Fruit fly (Drosophila melanogaster): ENCODE measurements around the gene Thor.
A peak's percentile ranks its signal among the peaks of the same experiment; 100 is the strongest.

Thor gene

DNA sequence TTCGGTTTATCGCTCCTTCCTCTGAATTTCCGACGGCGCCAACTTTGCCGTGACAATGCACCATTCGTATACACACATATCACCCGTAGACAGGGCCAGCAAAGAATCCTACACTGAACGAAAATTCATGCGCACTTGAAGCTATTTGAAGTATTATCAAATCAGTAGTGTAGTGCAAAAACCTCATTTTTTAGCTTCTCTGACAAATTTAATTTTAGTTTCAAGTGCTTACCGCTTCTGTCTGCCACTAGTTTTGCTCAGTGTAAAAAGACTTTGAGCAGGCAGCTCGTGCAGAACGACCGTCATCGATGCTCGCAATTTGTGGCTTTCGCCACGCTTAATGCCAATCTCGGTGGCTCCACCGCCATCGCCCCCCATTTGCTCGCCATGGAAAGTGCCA is 33.4 kb upstream of the Thor start (continued):
- TF ChIP-seq ttk (GFP tag; IDR thresholded peaks at IDR 0.05) (peak; percentile 41; the same call in 1 of the 2 replicates), CG3407 (GFP tag; optimal IDR thresholded peaks at IDR 0.05) (no peak), Hmx (GFP tag; optimal IDR thresholded peaks at IDR 0.05) (no peak), dmrt11E (tag; optimal IDR thresholded peaks at IDR 0.05) (peak; percentile 43), salm (tag; optimal IDR thresholded peaks at IDR 0.05) (no peak), CG1024 (GFP tag; IDR thresholded peaks at IDR 0.05) (0 out of 2 replicates have a peak, but pooled peaks have one; percentile 36), CG9932 (GFP tag; IDR thresholded peaks at IDR 0.05) (no peak; the same call in 1 of the 2 replicates), stwl (tag; optimal IDR thresholded peaks at IDR 0.05) (no peak), CG14014 (GFP tag; IDR thresholded peaks at IDR 0.05) (no peak), lmd (GFP tag; IDR thresholded peaks at IDR 0.05) (peak; percentile 58; the same call in 1 of the 2 replicates), CG8944 (GFP tag; optimal IDR thresholded peaks at IDR 0.05) (peak; percentile 44), fd102C (GFP tag; optimal IDR thresholded peaks at IDR 0.05) (no peak), bsh (GFP tag; optimal IDR thresholded peaks at IDR 0.05) (peak; percentile 46 to 55), Blimp-1 (GFP tag; optimal IDR thresholded peaks at IDR 0.05) (peak; percentile 42), twi (tag; optimal IDR thresholded peaks at IDR 0.05) (no peak), mirr (GFP tag; optimal IDR thresholded peaks at IDR 0.05) (no peak), Gsc (GFP tag; IDR thresholded peaks at IDR 0.05) (no peak), sima (GFP tag; optimal IDR thresholded peaks at IDR 0.05) (no peak), CG2712 (tag; optimal IDR thresholded peaks at IDR 0.05) (peak; percentile 36), NK7.1 (GFP tag; optimal IDR thresholded peaks at IDR 0.05) (no peak), Kr (GFP tag; optimal IDR thresholded peaks at IDR 0.05) (no peak), CG17385 (GFP tag; optimal IDR thresholded peaks at IDR 0.05) (no peak), gcm2 (GFP tag; optimal IDR thresholded peaks at IDR 0.05) (no peak), crp (GFP tag; optimal IDR thresholded peaks at IDR 0.05) (no peak), gsb-n (tag; optimal IDR thresholded peaks at IDR 0.05) (no peak), ranshi (GFP tag; IDR thresholded peaks at IDR 0.05) (no peak; the same call in 1 of the 2 replicates), z (GFP tag; IDR thresholded peaks at IDR 0.05) (no peak), Asciz (GFP tag; optimal IDR thresholded peaks at IDR 0.05) (no peak), caup (GFP tag; optimal IDR thresholded peaks at IDR 0.05; ENCODE audit: severe bottlenecking) (no peak), CG8924 (tag; optimal IDR thresholded peaks at IDR 0.05) (no peak), CG4328 (GFP tag; optimal IDR thresholded peaks at IDR 0.05) (no peak), HLH3B (GFP tag; IDR thresholded peaks at IDR 0.05) (peak; percentile 49; the same call in 1 of the 2 replicates), ash1 (GFP tag; optimal IDR thresholded peaks at IDR 0.05) (no peak), D19B (GFP tag; optimal IDR thresholded peaks at IDR 0.05) (no peak), CG2116 (GFP tag; optimal IDR thresholded peaks at IDR 0.05) (no peak), CG5953 (GFP tag; IDR thresholded peaks at IDR 0.05) (0 out of 2 replicates have a peak, but pooled peaks have one; percentile 22), pros (GFP tag; optimal IDR thresholded peaks at IDR 0.05) (no peak), CG3065 (GFP tag; optimal IDR thresholded peaks at IDR 0.05) (no peak), ara (GFP tag; IDR thresholded peaks at IDR 0.05) (no peak), Awh (GFP tag; IDR thresholded peaks at IDR 0.05) (0 out of 2 replicates have a peak, but pooled peaks have one; percentile 21), CG12942 (GFP tag; optimal IDR thresholded peaks at IDR 0.05) (peak; percentile 60), CG1832 (GFP tag; optimal IDR thresholded peaks at IDR 0.05) (no peak), CG6683 (GFP tag; optimal IDR thresholded peaks at IDR 0.05) (no peak), wdn (GFP tag; IDR thresholded peaks at IDR 0.05) (no peak), ro (GFP tag; IDR thresholded peaks at IDR 0.05) (no peak), sr (GFP tag; IDR thresholded peaks at IDR 0.05) (no peak), Doc3 (GFP tag; IDR thresholded peaks at IDR 0.05; ENCODE audit: partially characterized antibody) (no peak), Oaz (GFP tag; IDR thresholded peaks at IDR 0.05) (0 out of 2 replicates have a peak, but pooled peaks have one; percentile 8), CG12104 (GFP tag; optimal IDR thresholded peaks at IDR 0.05) (no peak), CG11504 (tag; optimal IDR thresholded peaks at IDR 0.05) (no peak), sens-2 (GFP tag; IDR thresholded peaks at IDR 0.05) (no peak)
